Worm (Caenorhabditis elegans): ENCODE measurements around the gene F11A5.18.

DNA sequence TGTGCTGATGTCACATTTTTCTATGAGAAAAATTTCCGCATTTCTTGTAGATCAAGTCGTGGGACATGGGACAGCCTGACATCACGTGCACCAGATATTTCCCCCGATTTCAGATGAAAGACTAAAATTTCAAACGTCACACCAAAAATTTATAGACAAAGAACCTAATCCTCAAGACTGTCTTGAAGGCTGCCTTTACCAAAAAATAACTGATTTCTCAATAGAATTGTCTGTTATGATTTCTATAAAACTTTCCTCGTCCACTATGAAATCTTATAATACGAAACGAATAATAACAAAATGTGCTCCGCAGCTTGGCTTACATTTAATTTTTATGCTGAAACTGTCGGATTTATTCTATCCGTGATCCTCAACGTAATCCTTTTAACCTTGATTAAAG lies 22.4 kb upstream of the F11A5.18 start, which contains the start of gene str-106:
- TF ChIP-seq Y22D7AL.16 (tag; optimal IDR thresholded peaks at IDR 0.05) (no peak), lin-11 (tag; optimal IDR thresholded peaks at IDR 0.05) (no peak), ceh-2 (tag; optimal IDR thresholded peaks at IDR 0.05) (no peak), pha-4 (tag; optimal IDR thresholded peaks at IDR 0.05) (no peak), ztf-16 (tag; optimal IDR thresholded peaks at IDR 0.05) (no peak), elt-2 (tag; optimal IDR thresholded peaks at IDR 0.05) (no peak)
